Worm (Caenorhabditis elegans) whole organism, late embryonic: ENCODE results near the gene Y75B8A.34.

Source experiments
- C08G9.2 ChIP-seq: sonication (generic microtip); optimal IDR thresholded peaks from 2 replicates; lab custom pipeline; 2016; ENCODE audit warnings: mild to moderate bottlenecking, missing genetic modification characterization, moderate library complexity, missing compliant biosample characterization
- C38D4.7 ChIP-seq: fragments of 200-800 bp; sonication (Bioruptor generic); optimal IDR thresholded peaks from 2 replicates; lab custom pipeline; 2018; ENCODE audit warnings: mild to moderate bottlenecking, missing genetic modification characterization, moderate library complexity, missing compliant biosample characterization
- F13H6.1 ChIP-seq: sonication (generic microtip); optimal IDR thresholded peaks from 2 replicates; lab custom pipeline; 2016; ENCODE audit warnings: missing genetic modification characterization, missing compliant biosample characterization
- K02D7.2 ChIP-seq: sonication (generic microtip); optimal IDR thresholded peaks from 2 replicates; lab custom pipeline; 2017; ENCODE audit warnings: mild to moderate bottlenecking, missing genetic modification characterization, missing compliant biosample characterization
- K09A11.1 ChIP-seq: sonication (generic microtip); optimal IDR thresholded peaks from 2 replicates; lab custom pipeline; 2017; ENCODE audit warnings: antibody characterized with exemption, mild to moderate bottlenecking, missing genetic modification characterization, missing compliant biosample characterization; ENCODE audit not compliant: insufficient read depth
- T23F11.4 ChIP-seq: fragments of 200-800 bp; sonication (Bioruptor generic); optimal IDR thresholded peaks from 2 replicates; lab custom pipeline; 2018; ENCODE audit warnings: mild to moderate bottlenecking, missing genetic modification characterization, missing compliant biosample characterization
- ahr-1 ChIP-seq: sonication (generic microtip); optimal IDR thresholded peaks from 2 replicates; lab custom pipeline; 2016; ENCODE audit warnings: missing genetic modification characterization, missing compliant biosample characterization
- ama-1 ChIP-seq: fragments of 150-350 bp; optimal IDR thresholded peaks from 2 replicates; lab custom pipeline; 2014
- ceh-14 ChIP-seq: sonication (generic microtip); optimal IDR thresholded peaks from 2 replicates; lab custom pipeline; 2016; ENCODE audit warnings: missing genotype, missing genetic modification characterization, missing compliant biosample characterization
- ceh-18 ChIP-seq: sonication (generic microtip); optimal IDR thresholded peaks from 2 replicates; lab custom pipeline; 2016; ENCODE audit warnings: missing genetic modification characterization, missing compliant biosample characterization
- ceh-19 ChIP-seq: fragments of 200-800 bp; sonication (Bioruptor generic); optimal IDR thresholded peaks from 2 replicates; lab custom pipeline; 2018; ENCODE audit warnings: mild to moderate bottlenecking, missing genetic modification characterization, missing compliant biosample characterization
- ceh-22 ChIP-seq: sonication (generic microtip); optimal IDR thresholded peaks from 2 replicates; lab custom pipeline; 2017; ENCODE audit warnings: missing biosample characterization, missing genetic modification characterization
- ceh-24 ChIP-seq: sonication (generic microtip); optimal IDR thresholded peaks from 2 replicates; lab custom pipeline; 2016; ENCODE audit warnings: mild to moderate bottlenecking, missing genetic modification characterization, missing compliant biosample characterization
- ceh-34 ChIP-seq: sonication (generic microtip); optimal IDR thresholded peaks from 2 replicates; lab custom pipeline; 2016; ENCODE audit warnings: mild to moderate bottlenecking, missing genetic modification characterization, missing compliant biosample characterization
- dve-1 ChIP-seq: sonication (generic microtip); optimal IDR thresholded peaks from 2 replicates; lab custom pipeline; 2017; ENCODE audit warnings: antibody characterized with exemption, mild to moderate bottlenecking, missing genetic modification characterization, missing compliant biosample characterization
- elt-4 ChIP-seq: sonication (generic microtip); optimal IDR thresholded peaks from 2 replicates; lab custom pipeline; 2016; ENCODE audit warnings: missing genetic modification characterization, missing compliant biosample characterization
- ets-4 ChIP-seq: sonication (generic microtip); optimal IDR thresholded peaks from 2 replicates; lab custom pipeline; 2016; ENCODE audit warnings: missing genetic modification characterization, missing compliant biosample characterization
- eyg-1 ChIP-seq: sonication (generic microtip); optimal IDR thresholded peaks from 2 replicates; lab custom pipeline; 2016; ENCODE audit warnings: missing genotype, missing genetic modification characterization, missing compliant biosample characterization
- fax-1 ChIP-seq: sonication (generic microtip); optimal IDR thresholded peaks from 2 replicates; lab custom pipeline; 2016; ENCODE audit warnings: missing genotype, missing genetic modification characterization, missing compliant biosample characterization
- gmeb-2 ChIP-seq: sonication (generic microtip); optimal IDR thresholded peaks from 2 replicates; lab custom pipeline; 2016; ENCODE audit warnings: missing genetic modification characterization, inconsistent platforms, missing compliant biosample characterization
- hlh-13 ChIP-seq: fragments of 200-800 bp; sonication (Bioruptor generic); optimal IDR thresholded peaks from 2 replicates; lab custom pipeline; 2018; ENCODE audit warnings: mild to moderate bottlenecking, missing genetic modification characterization, missing compliant biosample characterization
- hlh-30 ChIP-seq: sonication (generic microtip); optimal IDR thresholded peaks from 2 replicates; lab custom pipeline; 2017; ENCODE audit warnings: antibody characterized with exemption, missing genetic modification characterization, missing compliant biosample characterization; ENCODE audit not compliant: insufficient read depth
- lim-6 ChIP-seq: sonication (generic microtip); optimal IDR thresholded peaks from 2 replicates; lab custom pipeline; 2016; ENCODE audit warnings: missing genetic modification characterization, missing compliant biosample characterization
- madf-2 ChIP-seq: sonication (generic microtip); optimal IDR thresholded peaks from 2 replicates; lab custom pipeline; 2017; ENCODE audit warnings: missing genetic modification characterization, missing compliant biosample characterization
- nfya-1 ChIP-seq: sonication (generic microtip); optimal IDR thresholded peaks from 2 replicates; lab custom pipeline; 2017; ENCODE audit warnings: missing genetic modification characterization, mild to moderate bottlenecking, missing compliant biosample characterization, antibody characterized with exemption, moderate library complexity
- nhr-11 ChIP-seq: fragments of 150-350 bp; optimal IDR thresholded peaks from 2 replicates; lab custom pipeline; 2014; ENCODE audit warnings: missing biosample characterization, missing genetic modification characterization
- pat-9 ChIP-seq: fragments of 200-800 bp; sonication (Bioruptor generic); optimal IDR thresholded peaks from 2 replicates; lab custom pipeline; 2018; ENCODE audit warnings: mild to moderate bottlenecking, missing genetic modification characterization, moderate library complexity, missing compliant biosample characterization
- pax-1 ChIP-seq: fragments of 150-350 bp; optimal IDR thresholded peaks from 2 replicates; lab custom pipeline; 2014; ENCODE audit warnings: missing biosample characterization, missing genetic modification characterization
- pha-2 ChIP-seq: sonication (generic microtip); optimal IDR thresholded peaks from 2 replicates; lab custom pipeline; 2017; ENCODE audit warnings: mild to moderate bottlenecking, missing genetic modification characterization, missing compliant biosample characterization
- pha-4 ChIP-seq: fragments of 150-350 bp; optimal IDR thresholded peaks from 2 replicates; lab custom pipeline; 2018; ENCODE audit warnings: missing biosample characterization, missing genetic modification reagents, missing genetic modification characterization
- ref-2 ChIP-seq: sonication (generic microtip); optimal IDR thresholded peaks from 2 replicates; lab custom pipeline; 2016; ENCODE audit warnings: missing genetic modification characterization, missing compliant biosample characterization
- rnt-1 ChIP-seq: sonication (generic microtip); optimal IDR thresholded peaks from 2 replicates; lab custom pipeline; 2016; ENCODE audit warnings: missing genetic modification characterization, missing compliant biosample characterization
- sox-2 ChIP-seq: fragments of 200-800 bp; sonication (Bioruptor generic); IDR thresholded peaks from 2 replicates; pipeline ENCODE4 v1.3.6; 2022; ENCODE audit warnings: missing genetic modification reagents, missing genetic modification characterization, missing compliant biosample characterization
- sox-4 ChIP-seq: sonication (generic microtip); optimal IDR thresholded peaks from 2 replicates; lab custom pipeline; 2017; ENCODE audit warnings: mild to moderate bottlenecking, missing genetic modification characterization, inconsistent platforms, missing compliant biosample characterization
- tbx-2 ChIP-seq: sonication (generic microtip); optimal IDR thresholded peaks from 2 replicates; lab custom pipeline; 2016; ENCODE audit warnings: missing genetic modification characterization, missing compliant biosample characterization
- tbx-7 ChIP-seq: sonication (generic microtip); optimal IDR thresholded peaks from 2 replicates; lab custom pipeline; 2016; ENCODE audit warnings: missing genotype, missing genetic modification characterization, missing compliant biosample characterization
- ttx-3 ChIP-seq: sonication (generic microtip); optimal IDR thresholded peaks from 2 replicates; lab custom pipeline; 2016; ENCODE audit warnings: missing genetic modification reagents, missing genetic modification characterization, missing compliant biosample characterization
- unc-42 ChIP-seq: sonication (generic microtip); optimal IDR thresholded peaks from 2 replicates; lab custom pipeline; 2016; ENCODE audit warnings: missing genotype, missing genetic modification characterization, missing compliant biosample characterization
- unc-55 ChIP-seq: sonication (generic microtip); optimal IDR thresholded peaks from 2 replicates; lab custom pipeline; 2017; ENCODE audit warnings: missing biosample characterization, missing genetic modification reagents, missing genetic modification characterization
- unc-86 ChIP-seq: sonication (generic microtip); optimal IDR thresholded peaks from 2 replicates; lab custom pipeline; 2016; ENCODE audit warnings: missing genetic modification characterization, missing compliant biosample characterization
- zip-5 ChIP-seq: sonication (generic microtip); optimal IDR thresholded peaks from 2 replicates; lab custom pipeline; 2016; ENCODE audit warnings: missing genetic modification characterization, missing compliant biosample characterization
- ztf-16 ChIP-seq: sonication (generic microtip); optimal IDR thresholded peaks from 2 replicates; lab custom pipeline; 2017; ENCODE audit warnings: missing genetic modification characterization, missing compliant biosample characterization

The Y75B8A.34 gene

DNA sequence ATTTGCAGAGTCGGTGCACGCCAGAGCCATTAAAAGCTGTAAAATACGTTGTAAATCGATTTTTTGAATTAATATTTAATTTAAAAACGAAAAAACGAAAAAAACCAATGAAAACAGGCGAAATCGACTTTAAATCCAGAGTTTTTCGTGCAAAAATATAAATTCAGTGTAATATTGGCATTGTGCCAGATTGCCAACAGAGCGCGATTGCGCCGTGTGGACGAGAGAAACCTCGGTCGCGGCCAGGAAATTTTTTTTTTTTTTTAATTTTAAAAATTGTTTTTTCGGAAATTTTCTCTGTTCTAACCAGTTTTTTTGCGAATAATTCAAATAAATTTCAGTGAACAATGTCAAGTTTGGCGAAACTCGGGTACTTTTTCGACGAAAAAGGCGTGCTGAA lies 8.1 kb upstream of the Y75B8A.34 start, which contains the start of the genes pph-4.1 and Y75B8A.31 (continued):
- TF ChIP-seq ama-1 (lab: Kevin White, UChicago) (no peak), K09A11.1 (tag; lab: Kevin White, UChicago) (no peak), hlh-13 (GFP tag; lab: Kevin White, UChicago) (no peak), pax-1 (tag; lab: Kevin White, UChicago) (peak; percentile 15), T23F11.4 (no peak), ahr-1 (tag; lab: Kevin White, UChicago) (peak; percentile 35), C38D4.7 (GFP tag; lab: Kevin White, UChicago) (no peak), sox-2 (GFP tag; lab: Robert Waterston, UW) (no peak), dve-1 (tag; lab: Kevin White, UChicago) (no peak), elt-4 (tag; lab: Kevin White, UChicago) (no peak), nfya-1 (tag; lab: Kevin White, UChicago) (peak; percentile 67), tbx-2 (tag; lab: Kevin White, UChicago) (peak; percentile 88), unc-55 (GFP tag; lab: Kevin White, UChicago) (no peak), sox-4 (tag; lab: Kevin White, UChicago) (no peak), pat-9 (tag; lab: Kevin White, UChicago) (peak; percentile 72), eyg-1 (tag; lab: Kevin White, UChicago) (peak; percentile 36), ceh-14 (tag; lab: Kevin White, UChicago) (peak; percentile 71), ceh-19 (GFP tag; lab: Kevin White, UChicago) (no peak), lim-6 (peak; percentile 65), K02D7.2 (tag; lab: Kevin White, UChicago) (no peak)

DNA sequence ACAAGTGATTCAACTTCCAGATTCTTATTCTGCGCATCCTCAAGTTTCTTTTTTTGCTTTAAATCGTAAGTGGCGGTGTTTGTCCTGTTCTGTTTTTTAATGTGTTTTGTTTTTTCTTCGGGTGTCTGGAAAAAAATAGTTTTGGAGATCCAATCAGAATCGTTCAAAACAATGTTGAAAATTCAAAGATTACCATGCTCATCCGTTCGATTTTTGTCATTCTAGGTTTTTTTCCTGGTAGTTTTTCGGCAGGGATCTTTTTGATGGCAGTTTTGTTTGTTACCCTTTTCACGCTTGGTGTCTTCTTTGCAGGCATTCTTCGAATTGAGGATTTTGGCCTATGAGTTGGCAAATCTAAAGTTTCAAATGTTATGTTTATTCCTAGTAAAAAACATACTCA lies 2.8 kb upstream of the Y75B8A.34 start:
- no peak for TF ChIP-seq ceh-34 (tag; lab: Kevin White, UChicago)
- TF ChIP-seq dve-1 (tag; lab: Kevin White, UChicago), result no peak
- no peak for TF ChIP-seq sox-4 (tag; lab: Kevin White, UChicago)
- TF ChIP-seq ref-2 (tag; lab: Kevin White, UChicago), result no peak
- TF ChIP-seq madf-2 (tag; lab: Kevin White, UChicago), result no peak
- TF ChIP-seq tbx-2 (tag; lab: Kevin White, UChicago), result no peak
- TF ChIP-seq ztf-16 (tag; lab: Kevin White, UChicago), result no peak
- TF ChIP-seq C38D4.7 (GFP tag; lab: Kevin White, UChicago), result no peak
- TF ChIP-seq unc-55 (GFP tag; lab: Kevin White, UChicago), result no peak
- no peak for TF ChIP-seq gmeb-2 (tag; lab: Kevin White, UChicago)
- TF ChIP-seq C08G9.2 (tag; lab: Kevin White, UChicago), result no peak
- TF ChIP-seq elt-4 (tag; lab: Kevin White, UChicago), result no peak
- TF ChIP-seq pat-9 (tag; lab: Kevin White, UChicago), result no peak
- TF ChIP-seq hlh-30 (tag; lab: Kevin White, UChicago), result no peak
- no peak for TF ChIP-seq unc-86 (tag; lab: Kevin White, UChicago)
- no peak for TF ChIP-seq unc-42
- no peak for TF ChIP-seq rnt-1
- TF ChIP-seq ets-4, result no peak
- no peak for TF ChIP-seq F13H6.1

DNA sequence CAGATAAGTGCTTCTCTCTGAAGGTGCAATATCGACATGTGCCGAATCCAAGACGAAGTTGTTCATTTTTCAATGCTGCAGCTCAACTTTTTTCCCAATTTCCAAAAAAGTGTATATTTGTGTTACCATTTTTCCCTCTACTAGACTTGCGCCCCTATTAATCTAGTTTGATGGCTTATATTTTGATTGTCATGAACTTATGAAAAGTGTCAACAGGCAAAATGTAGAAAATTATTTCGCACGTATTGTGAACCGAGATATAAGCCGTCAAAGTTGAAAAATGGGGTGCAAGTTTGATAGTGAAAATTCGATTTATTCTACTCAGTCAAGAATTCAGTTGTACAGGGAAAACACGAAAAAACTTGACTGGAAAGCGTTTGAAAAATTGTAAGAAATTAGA lies 904 bp upstream of the Y75B8A.34 start, which contains the start of gene Y75B8A.32:
Gene Y75B8A.32, minus strand, starts transcription at position 101 of the 400 bp plus-strand sequence.
- TF ChIP-seq hlh-13 (GFP tag; lab: Kevin White, UChicago), result no peak
- TF ChIP-seq zip-5, result no peak
- no peak for TF ChIP-seq C08G9.2 (tag; lab: Kevin White, UChicago)
- no peak for TF ChIP-seq ttx-3 (tag; lab: Kevin White, UChicago)
- TF ChIP-seq pha-4 (tag; lab: Kevin White, UChicago), result no peak
- no peak for TF ChIP-seq ceh-22 (tag; lab: Kevin White, UChicago)
- no peak for TF ChIP-seq fax-1 (tag; lab: Kevin White, UChicago)
- TF ChIP-seq nfya-1 (tag; lab: Kevin White, UChicago), result no peak
- TF ChIP-seq unc-42, result no peak
- TF ChIP-seq C38D4.7 (GFP tag; lab: Kevin White, UChicago), result no peak
- no peak for TF ChIP-seq ceh-24
- no peak for TF ChIP-seq madf-2 (tag; lab: Kevin White, UChicago)
- TF ChIP-seq tbx-7 (tag; lab: Kevin White, UChicago), result no peak
- TF ChIP-seq ceh-18, result no peak
- no peak for TF ChIP-seq T23F11.4
- no peak for TF ChIP-seq nhr-11 (tag; lab: Kevin White, UChicago)
- TF ChIP-seq pha-2 (tag; lab: Kevin White, UChicago), result no peak
- TF ChIP-seq, all 69 proteins: peak for 0
